Fruit fly (Drosophila melanogaster): ENCODE data around the gene Raf.

Raf gene

DNA sequence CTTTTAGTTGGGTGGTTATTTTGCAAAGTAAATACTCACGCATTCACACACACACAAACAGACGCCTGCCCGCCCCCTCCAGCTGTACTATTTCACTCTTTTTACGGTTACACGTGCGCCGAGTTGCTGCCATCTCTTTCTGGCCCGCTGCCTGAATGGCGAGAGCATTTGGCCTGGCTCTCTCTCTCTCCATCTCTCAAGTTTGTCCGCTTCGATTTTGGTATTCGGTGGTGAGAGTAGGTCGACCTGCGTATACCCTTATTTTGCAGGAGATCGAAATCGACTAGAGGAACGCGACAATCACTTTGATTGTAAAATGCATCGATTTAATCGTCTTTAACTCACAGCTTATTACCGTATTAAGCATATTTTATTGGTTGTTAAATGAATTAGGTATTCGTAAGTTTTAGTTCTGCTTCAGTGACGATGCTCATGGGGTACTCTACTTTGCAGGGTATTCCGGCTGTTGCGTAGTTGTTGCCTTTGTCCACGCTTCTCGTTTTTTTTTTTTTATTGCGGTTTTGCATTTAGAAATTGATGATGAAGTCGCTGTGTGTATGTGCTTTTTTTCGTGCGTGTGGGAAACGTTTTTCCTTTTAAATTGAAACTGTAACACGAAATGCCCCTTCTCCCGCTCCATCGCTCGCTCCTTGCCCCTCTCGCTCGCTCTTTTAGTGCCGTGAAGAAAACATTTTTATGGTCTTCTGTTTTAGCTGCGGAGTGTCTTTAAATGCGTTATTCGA lies 8.7 kb downstream of the Raf start (continued):
- TF ChIP-seq pum (GFP tag; optimal IDR thresholded peaks at IDR 0.05) = peak; percentile 87
- peak; percentile 91 for TF ChIP-seq Hsf (GFP tag; optimal IDR thresholded peaks at IDR 0.05)
- TF ChIP-seq sna (GFP tag; IDR thresholded peaks at IDR 0.05; ENCODE audit: partially characterized antibody) = no peak
- TF ChIP-seq CG1024 (GFP tag; IDR thresholded peaks at IDR 0.05) = peak; percentile 55; the same call in 1 of the 2 replicates
- TF ChIP-seq CG13775 (GFP tag; optimal IDR thresholded peaks at IDR 0.05) = peak; percentile 87
- TF ChIP-seq D19A (tag; optimal IDR thresholded peaks at IDR 0.05) = peak; percentile 100
- TF ChIP-seq Elba2 (GFP tag; optimal IDR thresholded peaks at IDR 0.05) = no peak
- TF ChIP-seq odd (GFP tag; optimal IDR thresholded peaks at IDR 0.05) = peak; percentile 88
- TF ChIP-seq CG6765 (GFP tag; optimal IDR thresholded peaks at IDR 0.05) = peak; percentile 82
- TF ChIP-seq toy (GFP tag; IDR thresholded peaks at IDR 0.05) = peak; percentile 54
- peak; percentile 73 for TF ChIP-seq Bteb2 (GFP tag; optimal IDR thresholded peaks at IDR 0.05)
- TF ChIP-seq CG15269 (tag; optimal IDR thresholded peaks at IDR 0.05) = peak; percentile 87
- peak; percentile 70 for TF ChIP-seq repo (GFP tag; optimal IDR thresholded peaks at IDR 0.05)
- peak; percentile 88 for TF ChIP-seq Atf6 (GFP tag; IDR thresholded peaks at IDR 0.05)
- TF ChIP-seq bbx (GFP tag; IDR thresholded peaks at IDR 0.05; ENCODE audit: partially characterized antibody) = no peak
- peak; percentile 91 for TF ChIP-seq CG10543 (GFP tag; optimal IDR thresholded peaks at IDR 0.05)
- peak; percentile 69 for TF ChIP-seq zen (tag; optimal IDR thresholded peaks at IDR 0.05)
- TF ChIP-seq gcm (GFP tag; optimal IDR thresholded peaks at IDR 0.05) = peak; percentile 83
- peak; percentile 70 for TF ChIP-seq wek (GFP tag; optimal IDR thresholded peaks at IDR 0.05)
- TF ChIP-seq CG15601 (tag; optimal IDR thresholded peaks at IDR 0.05) = peak; percentile 85
- TF ChIP-seq Trl (optimal IDR thresholded peaks at IDR 0.05) = peak; percentile 90
- TF ChIP-seq Trl (GFP tag; optimal IDR thresholded peaks at IDR 0.05) = peak; percentile 87
- TF ChIP-seq CG8359 (GFP tag; optimal IDR thresholded peaks at IDR 0.05; ENCODE audit: borderline replicate concordance) = peak; percentile 35
- TF ChIP-seq maf-S (GFP tag; optimal IDR thresholded peaks at IDR 0.05) = peak; percentile 86
- TF ChIP-seq CG11247 (GFP tag; IDR thresholded peaks at IDR 0.05) = peak; percentile 55; the same call in 1 of the 2 replicates
- TF ChIP-seq slou (GFP tag; optimal IDR thresholded peaks at IDR 0.05) = peak; percentile 64
- TF ChIP-seq unc-4 (GFP tag; IDR thresholded peaks at IDR 0.05; ENCODE audit: partially characterized antibody) = no peak
- peak; percentile 77 for TF ChIP-seq CG33557 (GFP tag; optimal IDR thresholded peaks at IDR 0.05)
- TF ChIP-seq stwl (tag; optimal IDR thresholded peaks at IDR 0.05) = no peak
- TF ChIP-seq gce (GFP tag; IDR thresholded peaks at IDR 0.05) = no peak
- TF ChIP-seq dmrt11E (tag; optimal IDR thresholded peaks at IDR 0.05) = peak; percentile 89
- TF ChIP-seq CG7271 (tag; optimal IDR thresholded peaks at IDR 0.05) = peak; percentile 25
- TF ChIP-seq Dref (GFP tag; IDR thresholded peaks at IDR 0.05) = no peak
- peak; percentile 72 for TF ChIP-seq Camta (GFP tag; optimal IDR thresholded peaks at IDR 0.05)
- TF ChIP-seq gt (GFP tag; IDR thresholded peaks at IDR 0.05) = peak; percentile 38; the same call in 1 of the 2 replicates
- peak; percentile 97 for TF ChIP-seq cwo (GFP tag; optimal IDR thresholded peaks at IDR 0.05)
- peak; percentile 70 for TF ChIP-seq CG4328 (GFP tag; optimal IDR thresholded peaks at IDR 0.05)
- no peak for TF ChIP-seq Hr39 (optimal IDR thresholded peaks at IDR 0.05)
- peak; percentile 88 for TF ChIP-seq E2f1 (GFP tag; IDR thresholded peaks at IDR 0.05)
- TF ChIP-seq CG11696 (GFP tag; IDR thresholded peaks at IDR 0.05) = peak; percentile 35; the same call in 1 of the 2 replicates
- peak; percentile 86 for TF ChIP-seq Hr3 (GFP tag; optimal IDR thresholded peaks at IDR 0.05)
- peak; percentile 89 for TF ChIP-seq disco-r (GFP tag; optimal IDR thresholded peaks at IDR 0.05)
- TF ChIP-seq Sry-δ (GFP tag; optimal IDR thresholded peaks at IDR 0.05) = peak; percentile 51
- TF ChIP-seq slbo (GFP tag; IDR thresholded peaks at IDR 0.05) = peak; percentile 91
- peak; percentile 74 for TF ChIP-seq Oaz (GFP tag; IDR thresholded peaks at IDR 0.05)
- TF ChIP-seq CG17385 (GFP tag; optimal IDR thresholded peaks at IDR 0.05) = peak; percentile 84
- peak; percentile 90 for TF ChIP-seq seq (GFP tag; IDR thresholded peaks at IDR 0.05)
- no peak for TF ChIP-seq br (optimal IDR thresholded peaks at IDR 0.05)
- TF ChIP-seq Hand (GFP tag; optimal IDR thresholded peaks at IDR 0.05) = peak; percentile 87
- peak; percentile 89 for TF ChIP-seq CG18262 (tag; optimal IDR thresholded peaks at IDR 0.05)
